Fruit fly (Drosophila melanogaster) whole organism, pupa: ENCODE results near the gene D12.

Experiments used
- CG13204 ChIP-seq: fragments of 200-800 bp; sonication (Bioruptor generic); optimal IDR thresholded peaks from 2 replicates; lab custom pipeline; 2018; ENCODE audit warnings: missing biosample characterization, mild to moderate bottlenecking, missing genetic modification characterization, moderate library complexity
- CG14655 ChIP-seq: fragments of 200-800 bp; sonication (Bioruptor generic); optimal IDR thresholded peaks from 3 replicates; lab custom pipeline; 2017; ENCODE audit warnings: mild to moderate bottlenecking, missing biosample characterization, missing genetic modification reagents, missing genetic modification characterization
- CG15710 ChIP-seq: fragments of 200-800 bp; sonication (Bioruptor generic); optimal IDR thresholded peaks from 2 replicates; lab custom pipeline; 2018; ENCODE audit warnings: missing biosample characterization, mild to moderate bottlenecking, missing genetic modification characterization, moderate library complexity
- CG34367 ChIP-seq: fragments of 200-800 bp; sonication (Bioruptor generic); optimal IDR thresholded peaks from 2 replicates; lab custom pipeline; 2018; ENCODE audit warnings: missing biosample characterization, mild to moderate bottlenecking, missing genetic modification characterization
- CG4496 ChIP-seq: fragments of 200-800 bp; sonication (Bioruptor generic); IDR thresholded peaks from 3 replicates; pipeline ENCODE4 v1.3.6; 2022; ENCODE audit warnings: missing biosample characterization, missing genetic modification characterization
- CG8301 ChIP-seq: fragments of 200-800 bp; sonication (Bioruptor generic); optimal IDR thresholded peaks from 2 replicates; lab custom pipeline; 2018; ENCODE audit warnings: missing biosample characterization, mild to moderate bottlenecking, missing genetic modification characterization
- CG9948 ChIP-seq: fragments of 200-800 bp; sonication (Bioruptor generic); optimal IDR thresholded peaks from 2 replicates; lab custom pipeline; 2018; ENCODE audit warnings: missing biosample characterization, mild to moderate bottlenecking, missing genetic modification characterization, moderate library complexity
- D1 ChIP-seq: fragments of 200-800 bp; sonication (Bioruptor generic); optimal IDR thresholded peaks from 2 replicates; lab custom pipeline; 2018; ENCODE audit warnings: missing biosample characterization, mild to moderate bottlenecking, missing genetic modification characterization, moderate library complexity
- EcR ChIP-seq: fragments of 200-800 bp; sonication (Bioruptor generic); optimal IDR thresholded peaks from 3 replicates; lab custom pipeline; 2019; ENCODE audit warnings: missing biosample characterization, missing genetic modification characterization, mild to moderate bottlenecking, moderate library complexity, missing genetic modification reagents
- Pif1A ChIP-seq: fragments of 200-800 bp; sonication (Bioruptor generic); optimal IDR thresholded peaks from 3 replicates; lab custom pipeline; 2016; ENCODE audit warnings: missing biosample characterization, missing genetic modification characterization
- fd96Ca ChIP-seq: fragments of 200-800 bp; sonication (Bioruptor generic); IDR thresholded peaks from 3 replicates; pipeline ENCODE4 v1.3.6; 2022; ENCODE audit warnings: missing biosample characterization, missing genetic modification characterization
- gl ChIP-seq: fragments of 200-800 bp; sonication (Bioruptor generic); optimal IDR thresholded peaks from 2 replicates; lab custom pipeline; 2018; ENCODE audit warnings: missing biosample characterization, mild to moderate bottlenecking, missing genetic modification characterization

- TF ChIP-seq CG14655 (GFP tag; lab: Kevin White, UChicago) (no peak), Pif1A (GFP tag; lab: Kevin White, UChicago) (no peak), CG8301 (tag; lab: Kevin White, UChicago) (no peak), CG15710 (tag; lab: Kevin White, UChicago) (no peak), CG34367 (tag; lab: Kevin White, UChicago) (no peak), fd96Ca (GFP tag; lab: Robert Waterston, UW) (no peak; the same call in 2 of the 3 replicates), EcR (GFP tag; lab: Kevin White, UChicago) (no peak), CG9948 (tag; lab: Kevin White, UChicago) (no peak), CG13204 (no peak), CG4496 (GFP tag; lab: Robert Waterston, UW) (no peak), D1 (tag; lab: Kevin White, UChicago) (no peak), gl (tag; lab: Kevin White, UChicago) (no peak)
Observed at dm6 chr2L:8423047-8423446, 14.1 kb downstream of the D12 start.
